Worm (Caenorhabditis elegans): ENCODE data around the gene lap-1.

lap-1 gene

DNA sequence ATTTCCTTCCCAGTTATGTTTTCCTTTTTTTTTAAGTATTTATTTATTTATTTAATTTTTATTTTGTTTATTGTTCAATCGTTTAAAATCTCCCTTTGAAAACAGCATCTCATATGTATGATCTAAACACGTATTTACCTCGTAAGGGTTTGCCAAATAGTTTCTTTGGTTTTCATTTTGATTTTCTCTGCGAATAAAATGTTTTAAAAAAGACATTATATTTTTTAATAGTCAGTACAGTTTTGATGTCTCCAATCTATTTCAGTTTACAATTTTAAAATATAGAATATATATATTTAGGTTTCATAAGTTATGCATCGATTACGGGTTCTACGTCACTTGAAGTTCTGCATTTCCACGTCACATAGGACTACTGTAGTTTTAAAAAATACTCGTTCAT lies 21.1 kb downstream of the lap-1 start, which contains the start of gene R05D3.12:
TSS of gene R05D3.12 (plus strand) at position 301 of the 400 bp plus-strand sequence.
- TF ChIP-seq dve-1 (tag; optimal IDR thresholded peaks at IDR 0.05; ENCODE audit: insufficient read depth) (no peak), F44E2.7 (GFP tag; IDR thresholded peaks at IDR 0.05) (no peak), unc-62 (GFP tag; optimal IDR thresholded peaks at IDR 0.05 in 1 of 2) (no peak), unc-62 (tag; optimal IDR thresholded peaks at IDR 0.05) (no peak), spr-3 (GFP tag; optimal IDR thresholded peaks at IDR 0.05) (no peak), lin-29 (GFP tag; IDR thresholded peaks at IDR 0.05) (no peak), skn-1 (tag; optimal IDR thresholded peaks at IDR 0.05) (no peak), zip-2 (tag; optimal IDR thresholded peaks at IDR 0.05) (no peak), zag-1 (tag; optimal IDR thresholded peaks at IDR 0.05) (no peak), daf-12 (tag; optimal IDR thresholded peaks at IDR 0.05) (no peak), Y48G9A.11 (GFP tag; IDR thresholded peaks at IDR 0.05) (no peak), lin-39 (tag; optimal IDR thresholded peaks at IDR 0.05) (no peak), mep-1 (tag; optimal IDR thresholded peaks at IDR 0.05) (no peak), tag-97 (GFP tag; IDR thresholded peaks at IDR 0.05) (no peak), nhr-77 (tag; optimal IDR thresholded peaks at IDR 0.05) (no peak), madf-5 (GFP tag; IDR thresholded peaks at IDR 0.05) (no peak), lin-13 (GFP tag; optimal IDR thresholded peaks at IDR 0.05) (no peak), Y75B8A.6 (GFP tag; IDR thresholded peaks at IDR 0.05) (no peak)

DNA sequence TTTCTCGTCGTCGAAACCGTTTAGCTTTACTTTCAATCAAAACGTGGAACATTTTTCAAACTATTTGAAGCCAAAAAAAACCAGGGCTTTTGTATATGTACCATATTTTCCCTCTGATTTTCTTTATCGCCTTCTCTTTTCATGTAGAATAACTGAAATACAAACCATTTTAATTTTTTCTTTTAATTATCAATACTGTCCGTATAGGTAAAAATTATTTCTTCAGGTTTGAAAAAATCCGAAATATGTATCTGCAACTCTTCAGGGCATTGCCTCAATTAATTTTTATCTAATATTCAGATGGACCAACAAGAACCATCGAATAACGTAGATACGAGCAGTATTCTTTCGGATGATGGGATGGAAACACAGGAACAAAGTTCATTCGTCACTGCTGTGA lies 26.7 kb downstream of the lap-1 start, which contains the start of gene met-2:
TSS of gene met-2 (plus strand) at position 301 of the 400 bp plus-strand sequence.
- TF ChIP-seq dmd-9 (GFP tag; IDR thresholded peaks at IDR 0.05) (no peak), T20F7.1 (GFP tag; optimal IDR thresholded peaks at IDR 0.05) (peak; percentile 39), madf-9 (GFP tag; conservative IDR thresholded peaks at IDR 0.05) (no peak), unc-39 (tag; optimal IDR thresholded peaks at IDR 0.05) (no peak), spr-3 (GFP tag; optimal IDR thresholded peaks at IDR 0.05) (no peak), mep-1 (tag; optimal IDR thresholded peaks at IDR 0.05) (peak; percentile 2)

DNA sequence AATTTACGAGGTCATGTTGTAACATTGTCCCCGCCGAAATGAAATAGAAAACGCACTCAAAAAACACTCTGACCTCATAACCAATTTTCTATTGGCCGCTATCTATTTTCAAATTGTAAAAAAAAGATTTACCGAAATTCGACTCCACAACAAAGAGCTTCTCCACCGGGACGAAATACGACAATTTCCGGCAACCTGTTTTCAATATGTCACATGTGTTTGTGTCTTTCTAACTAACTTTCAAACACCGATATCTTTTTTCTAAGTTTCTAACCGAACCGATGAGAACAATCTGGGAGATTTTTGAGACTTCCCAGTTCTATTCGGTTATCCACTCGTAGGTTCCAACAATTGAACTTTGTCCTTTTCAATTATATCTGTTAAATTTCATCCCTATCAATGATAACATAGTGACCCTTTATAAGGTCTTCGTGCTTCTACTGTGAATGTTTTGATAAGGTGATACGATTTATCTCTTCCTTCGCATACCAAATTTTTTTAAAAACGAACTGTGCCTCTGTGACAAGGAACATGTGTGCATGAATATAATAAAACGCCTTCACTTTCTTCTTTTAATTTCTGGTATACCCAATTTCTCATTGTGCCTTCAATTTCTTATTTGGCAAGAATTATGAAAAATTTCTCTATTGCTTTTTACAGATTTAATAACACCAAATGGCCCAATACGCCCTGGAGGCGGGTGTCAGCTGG lies 30.0 kb downstream of the lap-1 start, which contains the start of gene lmbr-1:
TSS of gene lmbr-1 (plus strand) at position 661 of the 711 bp plus-strand sequence.
- TF ChIP-seq gei-8 (GFP tag; optimal IDR thresholded peaks at IDR 0.05) = no peak
- no peak for TF ChIP-seq nhr-48 (tag; optimal IDR thresholded peaks at IDR 0.05)
- no peak for TF ChIP-seq ceh-62 (tag; optimal IDR thresholded peaks at IDR 0.05)
- TF ChIP-seq hmg-1.1 (GFP tag; IDR thresholded peaks at IDR 0.05) = no peak
- TF ChIP-seq aha-1 (tag) = peak; percentile 65
- TF ChIP-seq lsy-2 (tag; optimal IDR thresholded peaks at IDR 0.05) = no peak
- no peak for TF ChIP-seq lim-7 (GFP tag; IDR thresholded peaks at IDR 0.05)

DNA sequence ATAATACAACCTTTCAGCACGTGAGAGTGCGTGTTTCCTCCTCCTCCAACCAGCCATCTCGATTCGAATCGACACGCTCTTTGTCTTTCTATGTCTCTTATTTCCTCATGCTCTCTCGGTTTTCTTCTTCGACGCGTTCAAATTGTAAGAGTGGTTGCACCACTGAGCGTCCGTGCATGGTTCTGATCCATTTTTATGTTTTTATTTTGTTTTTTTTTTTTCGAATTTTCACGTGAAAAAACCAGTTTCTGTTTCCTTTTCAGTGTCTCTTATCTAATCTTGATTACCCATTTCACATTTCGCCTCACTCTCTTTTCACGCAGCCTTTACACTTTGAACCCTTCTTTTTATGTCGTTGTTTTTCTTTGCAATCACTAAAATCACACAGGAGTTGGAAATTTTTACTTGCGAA lies 30.9 kb downstream of the lap-1 start:
- TF ChIP-seq mes-2 (tag; optimal IDR thresholded peaks at IDR 0.05; ENCODE audit: poor library complexity, severe bottlenecking) (peak; percentile 20), F10B5.3 (tag; optimal IDR thresholded peaks at IDR 0.05) (no peak), nhr-48 (tag; optimal IDR thresholded peaks at IDR 0.05) (peak; percentile 36), php-3 (GFP tag; IDR thresholded peaks at IDR 0.05) (peak; percentile 49; the same call in 1 of the 2 replicates), nhr-77 (tag; optimal IDR thresholded peaks at IDR 0.05) (peak; percentile 6), nhr-28 (tag; optimal IDR thresholded peaks at IDR 0.05) (peak; percentile 53), unc-39 (tag; optimal IDR thresholded peaks at IDR 0.05) (no peak), lin-39 (tag; optimal IDR thresholded peaks at IDR 0.05) (no peak), nhr-6 (tag; optimal IDR thresholded peaks at IDR 0.05) (peak; percentile 44), hlh-11 (tag; optimal IDR thresholded peaks at IDR 0.05) (peak; percentile 60), lsy-2 (tag; optimal IDR thresholded peaks at IDR 0.05) (peak in 1 of 2 experiments; percentile 37), hif-1 (tag; optimal IDR thresholded peaks at IDR 0.05) (peak in 1 of 2 experiments; percentile 24), madf-9 (GFP tag; conservative IDR thresholded peaks at IDR 0.05) (no peak), tag-97 (GFP tag; IDR thresholded peaks at IDR 0.05) (no peak), pqm-1 (tag; optimal IDR thresholded peaks at IDR 0.05) (peak; percentile 14), hlh-30 (tag; optimal IDR thresholded peaks at IDR 0.05; ENCODE audit: insufficient read depth) (peak; percentile 80), dmd-6 (GFP tag; IDR thresholded peaks at IDR 0.05) (peak; percentile 57; the same call in 1 of the 2 replicates), nhr-111 (GFP tag; optimal IDR thresholded peaks at IDR 0.05) (no peak), hmg-1.1 (GFP tag; IDR thresholded peaks at IDR 0.05) (0 out of 2 replicates have a peak, but pooled peaks have one; percentile 14), daf-16 (GFP tag; optimal IDR thresholded peaks at IDR 0.05) (no peak), daf-16 (tag; optimal IDR thresholded peaks at IDR 0.05) (peak; percentile 80), dve-1 (tag; optimal IDR thresholded peaks at IDR 0.05; ENCODE audit: insufficient read depth) (peak; percentile 72), mep-1 (tag; optimal IDR thresholded peaks at IDR 0.05) (peak; percentile 55), zip-2 (tag; optimal IDR thresholded peaks at IDR 0.05) (no peak), mdl-1 (tag; optimal IDR thresholded peaks at IDR 0.05) (peak; percentile 17 to 88)
